Worm (Caenorhabditis elegans) whole organism, midembryonic: ENCODE measurements around the gene bicd-1.

Source experiments
- T22C8.4 ChIP-seq: fragments of 200-800 bp; sonication (Bioruptor generic); IDR thresholded peaks from 2 replicates; pipeline ENCODE4 v1.3.6; 2022; ENCODE audit warnings: missing genetic modification characterization, missing compliant biosample characterization
- cog-1 ChIP-seq: sonication (generic microtip); optimal IDR thresholded peaks from 2 replicates; lab custom pipeline; 2016; ENCODE audit warnings: missing genetic modification characterization, missing compliant biosample characterization
- flt-1 ChIP-seq: fragments of 200-800 bp; sonication (Bioruptor generic); IDR thresholded peaks from 2 replicates; pipeline ENCODE4 v1.3.6; 2022; ENCODE audit warnings: missing genetic modification characterization, missing compliant biosample characterization
- klf-2 ChIP-seq: fragments of 200-800 bp; sonication (Bioruptor generic); conservative IDR thresholded peaks from 2 replicates; pipeline ENCODE4 v1.3.6; 2022; ENCODE audit warnings: missing genetic modification reagents, missing genetic modification characterization, missing compliant biosample characterization
- med-1 ChIP-seq: sonication (generic microtip); optimal IDR thresholded peaks from 2 replicates; lab custom pipeline; 2017; ENCODE audit warnings: missing genetic modification characterization, mild to moderate bottlenecking, missing compliant biosample characterization, antibody characterized with exemption, missing genetic modification reagents; ENCODE audit not compliant: insufficient read depth
- ref-1 ChIP-seq: fragments of 200-800 bp; sonication (Bioruptor generic); conservative IDR thresholded peaks from 2 replicates; pipeline ENCODE4 v1.3.6; 2022; ENCODE audit warnings: missing genetic modification reagents, missing genetic modification characterization, missing compliant biosample characterization
- tab-1 ChIP-seq: fragments of 200-800 bp; sonication (Bioruptor generic); IDR thresholded peaks from 2 replicates; pipeline ENCODE4 v1.3.6; 2022; ENCODE audit warnings: missing genetic modification characterization, missing compliant biosample characterization
- ztf-23 ChIP-seq: fragments of 200-800 bp; sonication (Bioruptor generic); IDR thresholded peaks from 2 replicates; pipeline ENCODE4 v1.3.6; 2022; ENCODE audit warnings: missing genetic modification reagents, missing genetic modification characterization, missing compliant biosample characterization
- ztf-29 ChIP-seq: fragments of 200-800 bp; sonication (Bioruptor generic); IDR thresholded peaks from 2 replicates; pipeline ENCODE4 v1.3.6; 2022; ENCODE audit warnings: missing genetic modification reagents, missing genetic modification characterization, missing compliant biosample characterization

bicd-1 gene

ce11 chrIV:6531450-6531849 is 40.7 kb downstream of the bicd-1 start, which contains the start of gene C01G5.4:
C01G5.4 (plus strand) TSS chrIV:6531750.
- no peak for TF ChIP-seq ztf-29 (GFP tag; lab: Robert Waterston, UW)
- TF ChIP-seq tab-1 (GFP tag; lab: Robert Waterston, UW), result no peak
- TF ChIP-seq klf-2, result no peak
- no peak for TF ChIP-seq med-1 (GFP tag; lab: Kevin White, UChicago)
- TF ChIP-seq flt-1 (GFP tag; lab: Robert Waterston, UW), result no peak
- TF ChIP-seq cog-1 (tag; lab: Kevin White, UChicago), result no peak
- TF ChIP-seq ref-1, result no peak
- no peak for TF ChIP-seq ztf-23 (GFP tag; lab: Robert Waterston, UW)
- no peak for TF ChIP-seq T22C8.4 (GFP tag; lab: Robert Waterston, UW)

ce11 chrIV:6529832-6530231 is 42.3 kb downstream of the bicd-1 start:
- no peak for TF ChIP-seq klf-2
- TF ChIP-seq cog-1 (tag; lab: Kevin White, UChicago), result no peak
- TF ChIP-seq flt-1 (GFP tag; lab: Robert Waterston, UW), result no peak
- TF ChIP-seq ztf-23 (GFP tag; lab: Robert Waterston, UW), result no peak
- TF ChIP-seq T22C8.4 (GFP tag; lab: Robert Waterston, UW), result no peak
- TF ChIP-seq ztf-29 (GFP tag; lab: Robert Waterston, UW), result no peak
- TF ChIP-seq tab-1 (GFP tag; lab: Robert Waterston, UW), result no peak

ce11 chrIV:6528202-6528601 is 43.9 kb downstream of the bicd-1 start:
- TF ChIP-seq med-1 (GFP tag; lab: Kevin White, UChicago) (no peak), ztf-23 (GFP tag; lab: Robert Waterston, UW) (no peak), T22C8.4 (GFP tag; lab: Robert Waterston, UW) (no peak), tab-1 (GFP tag; lab: Robert Waterston, UW) (no peak), klf-2 (no peak), cog-1 (tag; lab: Kevin White, UChicago) (no peak), flt-1 (GFP tag; lab: Robert Waterston, UW) (no peak), ref-1 (no peak), ztf-29 (GFP tag; lab: Robert Waterston, UW) (no peak)

ce11 chrIV:6526522-6526921 is 45.6 kb downstream of the bicd-1 start:
- no peak for TF ChIP-seq tab-1 (GFP tag; lab: Robert Waterston, UW)
- TF ChIP-seq ztf-23 (GFP tag; lab: Robert Waterston, UW), result no peak
- no peak for TF ChIP-seq ref-1
- no peak for TF ChIP-seq med-1 (GFP tag; lab: Kevin White, UChicago)
- no peak for TF ChIP-seq ztf-29 (GFP tag; lab: Robert Waterston, UW)
- no peak for TF ChIP-seq cog-1 (tag; lab: Kevin White, UChicago)
- no peak for TF ChIP-seq klf-2

ce11 chrIV:6524531-6524930 is 47.6 kb downstream of the bicd-1 start, which contains the start of gene C01G5.5:
C01G5.5 (plus strand) TSS chrIV:6524610.
- TF ChIP-seq klf-2, result no peak
- no peak for TF ChIP-seq T22C8.4 (GFP tag; lab: Robert Waterston, UW)
- TF ChIP-seq ztf-23 (GFP tag; lab: Robert Waterston, UW), result no peak
- TF ChIP-seq med-1 (GFP tag; lab: Kevin White, UChicago), result no peak
- no peak for TF ChIP-seq cog-1 (tag; lab: Kevin White, UChicago)
- TF ChIP-seq ref-1, result no peak
- TF ChIP-seq flt-1 (GFP tag; lab: Robert Waterston, UW), result no peak
- TF ChIP-seq ztf-29 (GFP tag; lab: Robert Waterston, UW), result no peak
- TF ChIP-seq tab-1 (GFP tag; lab: Robert Waterston, UW), result no peak

- TF ChIP-seq med-1 (GFP tag; lab: Kevin White, UChicago) (no peak), ztf-29 (GFP tag; lab: Robert Waterston, UW) (no peak), klf-2 (no peak), ref-1 (no peak), cog-1 (tag; lab: Kevin White, UChicago) (no peak), flt-1 (GFP tag; lab: Robert Waterston, UW) (no peak), ztf-23 (GFP tag; lab: Robert Waterston, UW) (no peak), T22C8.4 (GFP tag; lab: Robert Waterston, UW) (no peak), tab-1 (GFP tag; lab: Robert Waterston, UW) (no peak)
These were observed 48.4 kb downstream of the bicd-1 start for ce11 chrIV:6523773-6524172.

ce11 chrIV:6522305-6522917 is 49.7 kb downstream of the bicd-1 start, which contains the start of gene ddi-1:
ddi-1 (plus strand) TSS chrIV:6522867.
- TF ChIP-seq med-1 (GFP tag; lab: Kevin White, UChicago), result no peak
- no peak for TF ChIP-seq ztf-29 (GFP tag; lab: Robert Waterston, UW)
- TF ChIP-seq ztf-23 (GFP tag; lab: Robert Waterston, UW), result no peak
- no peak for TF ChIP-seq cog-1 (tag; lab: Kevin White, UChicago)
- no peak for TF ChIP-seq ref-1
- no peak for TF ChIP-seq tab-1 (GFP tag; lab: Robert Waterston, UW)
- no peak for TF ChIP-seq flt-1 (GFP tag; lab: Robert Waterston, UW)
- no peak for TF ChIP-seq T22C8.4 (GFP tag; lab: Robert Waterston, UW)
- no peak for TF ChIP-seq klf-2

ce11 chrIV:6519593-6519992 is 52.5 kb downstream of the bicd-1 start, which contains the start of gene C01G5.9:
C01G5.9 (plus strand) TSS chrIV:6519893.
- TF ChIP-seq T22C8.4 (GFP tag; lab: Robert Waterston, UW), result no peak
- TF ChIP-seq ztf-23 (GFP tag; lab: Robert Waterston, UW), result no peak
- no peak for TF ChIP-seq cog-1 (tag; lab: Kevin White, UChicago)
- no peak for TF ChIP-seq klf-2
- no peak for TF ChIP-seq med-1 (GFP tag; lab: Kevin White, UChicago)
- TF ChIP-seq tab-1 (GFP tag; lab: Robert Waterston, UW), result no peak
- TF ChIP-seq flt-1 (GFP tag; lab: Robert Waterston, UW), result no peak
- TF ChIP-seq ref-1, result no peak
- no peak for TF ChIP-seq ztf-29 (GFP tag; lab: Robert Waterston, UW)

ce11 chrIV:6517859-6518258 is 54.3 kb downstream of the bicd-1 start, which contains the start of gene C01G5.7:
C01G5.7 (plus strand) TSS chrIV:6518159.
- no peak for TF ChIP-seq tab-1 (GFP tag; lab: Robert Waterston, UW)
- TF ChIP-seq flt-1 (GFP tag; lab: Robert Waterston, UW), result no peak
- TF ChIP-seq T22C8.4 (GFP tag; lab: Robert Waterston, UW), result no peak
- no peak for TF ChIP-seq cog-1 (tag; lab: Kevin White, UChicago)
- no peak for TF ChIP-seq ztf-23 (GFP tag; lab: Robert Waterston, UW)
- TF ChIP-seq med-1 (GFP tag; lab: Kevin White, UChicago), result no peak
- TF ChIP-seq ref-1, result no peak
- TF ChIP-seq ztf-29 (GFP tag; lab: Robert Waterston, UW), result no peak
- TF ChIP-seq klf-2, result no peak
